Worm (Caenorhabditis elegans): ENCODE data around the gene K07E8.7.

K07E8.7 gene

DNA sequence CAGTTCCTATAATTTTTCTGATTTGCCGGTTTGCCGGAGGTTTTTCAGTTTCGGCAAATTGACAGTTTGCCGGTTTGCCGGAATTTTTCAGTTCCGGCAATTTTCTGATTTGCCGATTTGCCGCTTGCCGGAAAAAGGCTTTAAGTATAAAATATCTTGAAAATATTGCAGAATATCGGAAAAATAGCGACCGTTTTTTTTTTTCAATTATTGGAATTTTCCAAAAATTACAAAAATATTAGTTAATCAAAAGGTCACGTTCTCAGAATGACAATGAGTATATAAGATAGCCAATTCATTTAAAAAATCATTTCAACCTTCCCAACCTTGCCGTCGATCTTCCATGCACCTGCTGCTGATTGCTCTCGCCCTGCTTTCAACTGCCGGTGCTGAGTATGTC lies 32.2 kb upstream of the K07E8.7 start, which contains the start of gene T02H6.7:
T02H6.7 (plus strand) TSS at position 301 of the 400 bp plus-strand sequence.
- TF ChIP-seq mml-1 (tag; optimal IDR thresholded peaks at IDR 0.05) (no peak), tbx-2 (tag; optimal IDR thresholded peaks at IDR 0.05) (no peak), jun-1 (tag; optimal IDR thresholded peaks at IDR 0.05) (no peak), nhr-11 (tag; optimal IDR thresholded peaks at IDR 0.05) (no peak), ceh-82 (tag; optimal IDR thresholded peaks at IDR 0.05) (no peak), elt-3 (tag; optimal IDR thresholded peaks at IDR 0.05) (no peak), ztf-11 (tag; optimal IDR thresholded peaks at IDR 0.05) (no peak), hmg-11 (tag; optimal IDR thresholded peaks at IDR 0.05) (no peak), ZK546.5 (tag; optimal IDR thresholded peaks at IDR 0.05) (no peak), aly-2 (tag; optimal IDR thresholded peaks at IDR 0.05) (no peak)

DNA sequence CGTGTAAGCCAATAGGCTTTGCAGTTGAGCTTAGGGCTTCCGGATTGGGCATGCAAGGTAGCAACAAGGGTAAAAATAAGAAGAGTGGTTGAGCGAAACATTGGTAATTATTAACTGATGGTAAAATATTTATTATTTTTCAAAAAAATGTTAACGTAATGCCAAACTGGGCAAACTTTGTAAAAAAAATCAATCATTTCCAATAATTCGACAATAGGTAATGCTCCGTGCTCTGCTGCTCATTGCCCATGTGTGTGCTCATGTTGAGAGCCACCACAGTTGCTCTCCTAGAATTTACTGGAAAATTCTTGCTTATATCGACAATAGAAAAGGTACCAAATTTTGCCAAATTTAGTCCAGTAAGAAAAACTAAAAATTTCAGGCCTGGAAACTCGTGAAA lies 30.4 kb upstream of the K07E8.7 start, which contains the start of the genes T02H6.10 and T02H6.8:
T02H6.10 (minus strand) TSS at position 101 of the 400 bp plus-strand sequence.
T02H6.8 (plus strand) TSS at position 221 of the 400 bp plus-strand sequence.
- no peak for TF ChIP-seq elt-1 (tag; optimal IDR thresholded peaks at IDR 0.05)
- no peak for TF ChIP-seq nhr-237 (tag; optimal IDR thresholded peaks at IDR 0.05)
- TF ChIP-seq nhr-43 (tag; optimal IDR thresholded peaks at IDR 0.05; ENCODE audit: poor library complexity, severe bottlenecking), result no peak
- no peak for TF ChIP-seq egl-5 (tag; optimal IDR thresholded peaks at IDR 0.05)
- no peak for TF ChIP-seq jun-1 (tag; optimal IDR thresholded peaks at IDR 0.05)

DNA sequence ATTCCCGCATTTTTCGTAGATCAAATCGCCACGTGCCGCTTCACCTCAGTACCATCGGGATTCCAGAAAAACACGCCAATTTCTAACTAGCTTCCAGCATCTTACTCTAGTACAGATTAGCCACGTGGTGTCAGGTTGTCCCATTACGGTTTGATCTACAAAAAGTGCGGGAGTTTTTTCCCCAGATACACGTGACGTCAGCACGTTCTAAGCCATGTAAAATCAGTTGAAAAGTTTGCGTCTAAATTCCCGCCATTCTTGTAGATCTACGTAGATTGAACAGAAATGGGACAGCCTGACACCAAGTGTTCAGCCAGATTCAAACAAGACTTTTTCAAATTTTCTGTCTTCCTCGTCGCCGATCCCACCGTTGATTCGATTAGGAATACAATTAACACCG lies 28.4 kb upstream of the K07E8.7 start, which contains the start of gene T02H6.9:
T02H6.9 (plus strand) TSS at position 301 of the 400 bp plus-strand sequence.
- no peak for TF ChIP-seq daf-12 (tag; optimal IDR thresholded peaks at IDR 0.05)
- TF ChIP-seq nhr-11 (tag; optimal IDR thresholded peaks at IDR 0.05), result no peak
- TF ChIP-seq fkh-10 (GFP tag; optimal IDR thresholded peaks at IDR 0.05), result no peak
- TF ChIP-seq nhr-25 (tag; optimal IDR thresholded peaks at IDR 0.05), result no peak
- no peak for TF ChIP-seq nhr-28 (tag; optimal IDR thresholded peaks at IDR 0.05)
- TF ChIP-seq elt-2 (tag; optimal IDR thresholded peaks at IDR 0.05), result no peak
- TF ChIP-seq ceh-82 (tag; optimal IDR thresholded peaks at IDR 0.05), result no peak
- TF ChIP-seq nhr-77 (tag; optimal IDR thresholded peaks at IDR 0.05), result no peak
- TF ChIP-seq nhr-23 (tag; optimal IDR thresholded peaks at IDR 0.05), result no peak
- no peak for TF ChIP-seq elt-3 (tag; optimal IDR thresholded peaks at IDR 0.05)
- no peak for TF ChIP-seq tbx-2 (tag; optimal IDR thresholded peaks at IDR 0.05)
- no peak for TF ChIP-seq nhr-67 (tag; optimal IDR thresholded peaks at IDR 0.05)
- TF ChIP-seq egl-27 (tag; optimal IDR thresholded peaks at IDR 0.05), result no peak
- TF ChIP-seq fos-1 (tag; optimal IDR thresholded peaks at IDR 0.05), result no peak
- no peak for TF ChIP-seq ztf-4 (tag; optimal IDR thresholded peaks at IDR 0.05)
- TF ChIP-seq pha-4 (tag; optimal IDR thresholded peaks at IDR 0.05), result no peak
- TF ChIP-seq lin-39 (tag; optimal IDR thresholded peaks at IDR 0.05), result no peak

DNA sequence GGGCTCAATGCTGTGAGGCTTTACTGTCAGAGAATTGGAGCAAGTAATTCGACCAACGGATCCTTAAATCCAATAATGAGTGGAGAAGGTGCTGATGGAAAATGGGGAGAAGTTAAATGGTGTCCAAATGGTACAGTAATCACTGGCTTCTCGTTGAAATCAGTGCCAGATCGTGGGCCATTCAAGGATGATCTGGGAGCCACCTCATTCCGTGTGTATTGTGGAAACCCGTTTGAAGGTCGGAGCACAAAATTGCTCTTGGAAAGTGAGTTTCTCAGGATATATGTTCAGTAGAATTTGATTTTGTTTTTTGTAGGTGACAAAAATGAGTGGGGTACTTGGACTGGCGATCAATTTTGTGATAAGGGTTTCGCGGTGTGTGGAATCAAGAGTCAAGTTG lies 25.7 kb upstream of the K07E8.7 start:
- TF ChIP-seq lsy-12 (tag; optimal IDR thresholded peaks at IDR 0.05), result no peak
- TF ChIP-seq R02D3.7 (tag; optimal IDR thresholded peaks at IDR 0.05), result no peak
- TF ChIP-seq nhr-11 (tag; optimal IDR thresholded peaks at IDR 0.05), result no peak
- TF ChIP-seq fos-1 (tag; optimal IDR thresholded peaks at IDR 0.05), result no peak
- no peak for TF ChIP-seq sea-2 (GFP tag; optimal IDR thresholded peaks at IDR 0.05)
- no peak for TF ChIP-seq nhr-12 (tag; optimal IDR thresholded peaks at IDR 0.05)
- TF ChIP-seq ztf-4 (tag; optimal IDR thresholded peaks at IDR 0.05), result no peak
- TF ChIP-seq nhr-28 (tag; optimal IDR thresholded peaks at IDR 0.05), result no peak
- TF ChIP-seq pha-4 (tag; optimal IDR thresholded peaks at IDR 0.05), result no peak
- no peak for TF ChIP-seq nhr-43 (tag; optimal IDR thresholded peaks at IDR 0.05; ENCODE audit: poor library complexity, severe bottlenecking)
- no peak for TF ChIP-seq ZK546.5 (tag; optimal IDR thresholded peaks at IDR 0.05)

DNA sequence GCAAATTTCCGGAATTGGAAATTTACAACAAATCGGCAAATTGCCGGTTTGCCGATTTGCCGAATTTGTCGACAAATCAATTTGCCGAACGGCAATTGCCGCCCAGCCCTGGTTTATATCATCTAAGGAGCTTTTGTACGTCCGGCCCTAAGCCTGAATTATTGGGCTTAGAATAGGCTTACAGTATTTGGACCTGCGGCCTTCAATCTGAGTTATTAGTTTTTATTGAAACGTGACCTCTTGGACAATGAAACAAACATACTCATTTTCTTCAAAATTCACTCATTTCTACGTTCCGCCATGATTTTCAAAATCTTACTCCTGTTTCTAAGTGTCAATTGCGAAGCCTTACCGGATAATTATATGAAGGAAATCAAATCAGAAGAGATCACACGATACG lies 25.1 kb upstream of the K07E8.7 start, which contains the start of gene Y39F10C.1:
Y39F10C.1 (plus strand) TSS at position 301 of the 400 bp plus-strand sequence.
- TF ChIP-seq pha-4 (tag; optimal IDR thresholded peaks at IDR 0.05), result no peak
- no peak for TF ChIP-seq fkh-2 (tag; optimal IDR thresholded peaks at IDR 0.05)
- no peak for TF ChIP-seq nhr-77 (tag; optimal IDR thresholded peaks at IDR 0.05)
- TF ChIP-seq nhr-76 (tag; optimal IDR thresholded peaks at IDR 0.05), result no peak
- no peak for TF ChIP-seq nhr-12 (tag; optimal IDR thresholded peaks at IDR 0.05)
- no peak for TF ChIP-seq unc-39 (tag; optimal IDR thresholded peaks at IDR 0.05)
- TF ChIP-seq nhr-23 (tag; optimal IDR thresholded peaks at IDR 0.05), result no peak
- TF ChIP-seq ama-1 (optimal IDR thresholded peaks at IDR 0.05), result no peak
- no peak for TF ChIP-seq daf-12 (tag; optimal IDR thresholded peaks at IDR 0.05)
